Worm (Caenorhabditis elegans): ENCODE data around the gene Y110A2AR.1.

DNA sequence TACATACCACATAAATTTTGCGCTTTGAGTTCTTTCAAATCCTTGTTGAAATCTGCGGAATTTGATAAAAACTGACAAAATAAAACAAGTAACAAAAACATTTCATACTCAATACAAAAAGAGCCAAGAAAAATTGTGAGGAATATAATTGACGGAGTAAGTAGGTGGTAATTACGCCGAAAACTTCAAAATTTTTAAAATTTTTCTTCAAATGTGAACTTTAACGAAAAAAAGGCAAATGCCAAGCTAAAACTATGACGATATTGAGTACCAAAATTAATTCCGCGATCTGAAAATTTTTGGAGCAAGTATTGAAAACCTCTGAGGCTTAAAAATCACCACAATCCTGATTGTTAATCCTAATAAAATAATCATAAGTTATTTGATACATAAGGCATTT lies 33.1 kb downstream of the Y110A2AR.1 start, which contains the start of gene irld-51:
- TF ChIP-seq aly-2 (tag; optimal IDR thresholded peaks at IDR 0.05) = no peak
- no peak for TF ChIP-seq blmp-1 (tag; optimal IDR thresholded peaks at IDR 0.05; ENCODE audit: insufficient read depth)
- TF ChIP-seq unc-62 (GFP tag; optimal IDR thresholded peaks at IDR 0.05) = no peak
- no peak for TF ChIP-seq sma-9 (GFP tag; optimal IDR thresholded peaks at IDR 0.05)
- TF ChIP-seq sma-9 (tag; optimal IDR thresholded peaks at IDR 0.05) = no peak
- TF ChIP-seq lin-13 (GFP tag; optimal IDR thresholded peaks at IDR 0.05) = no peak
- TF ChIP-seq zag-1 (tag; optimal IDR thresholded peaks at IDR 0.05) = no peak
- TF ChIP-seq elt-3 (tag; optimal IDR thresholded peaks at IDR 0.05) = no peak
- TF ChIP-seq nhr-23 (tag; optimal IDR thresholded peaks at IDR 0.05) = no peak
- TF ChIP-seq snpc-4 (tag; optimal IDR thresholded peaks at IDR 0.05) = no peak
- TF ChIP-seq nhr-237 (tag; optimal IDR thresholded peaks at IDR 0.05) = no peak
- TF ChIP-seq unc-55 (GFP tag; optimal IDR thresholded peaks at IDR 0.05) = no peak
- no peak for TF ChIP-seq elt-1 (tag; optimal IDR thresholded peaks at IDR 0.05)
- no peak for TF ChIP-seq unc-39 (tag; optimal IDR thresholded peaks at IDR 0.05)
- TF ChIP-seq nhr-12 (tag; optimal IDR thresholded peaks at IDR 0.05) = no peak

Data from whole organism, L2 larva.